Worm (Caenorhabditis elegans): ENCODE results near the gene W09D6.5.
A peak's percentile ranks its signal among the peaks of the same experiment; 100 is the strongest.

- TF ChIP-seq snpc-3.4 (tag; optimal IDR thresholded peaks at IDR 0.05) (no peak), aptf-2 (GFP tag; conservative IDR thresholded peaks at IDR 0.05) (no peak), F33H1.4 (GFP tag; IDR thresholded peaks at IDR 0.05) (peak; percentile 51; the same call in 1 of the 2 replicates), nhr-90 (tag; optimal IDR thresholded peaks at IDR 0.05) (no peak)
Measured at ce11 chrIII:11110756-11111155, 22.5 kb downstream of the W09D6.5 start.
